Worm (Caenorhabditis elegans): Measurements from ENCODE around the gene F47B8.8.
A peak's percentile ranks its signal among the peaks of the same experiment; 100 is the strongest.

Gene F47B8.8

ce11 chrV:14350949-14351348, 19.4 kb downstream of the F47B8.8 start (continued):
- TF ChIP-seq C06A6.2 (GFP tag; conservative IDR thresholded peaks at IDR 0.05) (peak; percentile 59; the same call in 1 of the 2 replicates), madf-8 (GFP tag; conservative IDR thresholded peaks at IDR 0.05) (no peak), athp-1 (tag; optimal IDR thresholded peaks at IDR 0.05) (no peak), ets-4 (GFP tag; optimal IDR thresholded peaks at IDR 0.05) (peak; percentile 84), zfh-2 (GFP tag; conservative IDR thresholded peaks at IDR 0.05) (peak; percentile 99), dpff-1 (tag; optimal IDR thresholded peaks at IDR 0.05) (no peak), bed-2 (GFP tag; IDR thresholded peaks at IDR 0.05) (0 out of 2 replicates have a peak, but pooled peaks have one; percentile 17), ceh-100 (GFP tag; IDR thresholded peaks at IDR 0.05) (peak; percentile 70), xnd-1 (tag; optimal IDR thresholded peaks at IDR 0.05) (no peak), Y67H2A.10 (GFP tag; conservative IDR thresholded peaks at IDR 0.05) (peak; percentile 85), rec-8 (tag; optimal IDR thresholded peaks at IDR 0.05) (no peak), ceh-40 (GFP tag; IDR thresholded peaks at IDR 0.05) (0 out of 2 replicates have a peak, but pooled peaks have one; percentile 23), rcor-1 (GFP tag; IDR thresholded peaks at IDR 0.05) (peak; percentile 51; the same call in 1 of the 2 replicates), lir-1 (GFP tag; conservative IDR thresholded peaks at IDR 0.05) (0 out of 2 replicates have a peak, but pooled peaks have one; percentile 47), snpc-1.3 (tag; optimal IDR thresholded peaks at IDR 0.05; ENCODE audit: insufficient read depth) (no peak), ztf-6 (GFP tag; IDR thresholded peaks at IDR 0.05) (no peak; the same call in 1 of the 2 replicates), ceh-27 (GFP tag; optimal IDR thresholded peaks at IDR 0.05) (peak; percentile 87), chd-7 (tag; optimal IDR thresholded peaks at IDR 0.05) (peak; percentile 23), F33H1.4 (GFP tag; IDR thresholded peaks at IDR 0.05) (no peak), aptf-2 (GFP tag; conservative IDR thresholded peaks at IDR 0.05) (0 out of 2 replicates have a peak, but pooled peaks have one; percentile 16), nhr-80 (tag; optimal IDR thresholded peaks at IDR 0.05) (peak; percentile 99), B0019.2 (GFP tag; conservative IDR thresholded peaks at IDR 0.05) (no peak), Y53G8AR.9 (GFP tag; conservative IDR thresholded peaks at IDR 0.05) (peak; percentile 55), C17E4.6 (GFP tag; IDR thresholded peaks at IDR 0.05) (0 out of 2 replicates have a peak, but pooled peaks have one; percentile 41), madf-3 (GFP tag; IDR thresholded peaks at IDR 0.05) (0 out of 2 replicates have a peak, but pooled peaks have one; percentile 18), hmg-1.2 (GFP tag; IDR thresholded peaks at IDR 0.05) (peak; percentile 60; the same call in 1 of the 2 replicates), nhr-27 (tag; optimal IDR thresholded peaks at IDR 0.05) (no peak), hrde-1 (tag; optimal IDR thresholded peaks at IDR 0.05; ENCODE audit: borderline replicate concordance) (no peak), madf-6 (GFP tag; IDR thresholded peaks at IDR 0.05) (no peak), akir-1 (GFP tag; optimal IDR thresholded peaks at IDR 0.05) (peak; percentile 18), B0035.1 (tag; optimal IDR thresholded peaks at IDR 0.05) (peak; percentile 39), F55B11.4 (tag; optimal IDR thresholded peaks at IDR 0.05; ENCODE audit: borderline replicate concordance, insufficient read depth) (no peak), F57A8.1 (GFP tag; optimal IDR thresholded peaks at IDR 0.05) (no peak), let-607 (tag; optimal IDR thresholded peaks at IDR 0.05) (peak; percentile 75 to 87), B0261.1 (tag; optimal IDR thresholded peaks at IDR 0.05) (no peak), fkh-3 (tag; optimal IDR thresholded peaks at IDR 0.05) (no peak), hsf-1 (GFP tag; IDR thresholded peaks at IDR 0.05) (no peak), Y56A3A.18 (GFP tag; IDR thresholded peaks at IDR 0.05) (no peak), egrh-3 (GFP tag; IDR thresholded peaks at IDR 0.05) (peak; percentile 89), repo-1 (tag; optimal IDR thresholded peaks at IDR 0.05) (peak; percentile 33), T26A5.8 (tag; optimal IDR thresholded peaks at IDR 0.05) (no peak), lin-26 (GFP tag; IDR thresholded peaks at IDR 0.05) (peak; percentile 74), snpc-3.4 (tag; optimal IDR thresholded peaks at IDR 0.05) (no peak), K12H6.12 (tag; optimal IDR thresholded peaks at IDR 0.05) (peak; percentile 67), F49E8.2 (tag; optimal IDR thresholded peaks at IDR 0.05; ENCODE audit: insufficient read depth) (no peak), sptf-2 (GFP tag; optimal IDR thresholded peaks at IDR 0.05) (no peak), ceh-91 (GFP tag; IDR thresholded peaks at IDR 0.05) (no peak)

Data from whole organism, young adult.